Worm (Caenorhabditis elegans): ENCODE measurements around the gene clec-118.
"Not testable (repeated sequence)": the region's sequence is repeated elsewhere in the genome, so short reads cannot be mapped to it uniquely, and the experiment has no call there.

clec-118 gene

DNA sequence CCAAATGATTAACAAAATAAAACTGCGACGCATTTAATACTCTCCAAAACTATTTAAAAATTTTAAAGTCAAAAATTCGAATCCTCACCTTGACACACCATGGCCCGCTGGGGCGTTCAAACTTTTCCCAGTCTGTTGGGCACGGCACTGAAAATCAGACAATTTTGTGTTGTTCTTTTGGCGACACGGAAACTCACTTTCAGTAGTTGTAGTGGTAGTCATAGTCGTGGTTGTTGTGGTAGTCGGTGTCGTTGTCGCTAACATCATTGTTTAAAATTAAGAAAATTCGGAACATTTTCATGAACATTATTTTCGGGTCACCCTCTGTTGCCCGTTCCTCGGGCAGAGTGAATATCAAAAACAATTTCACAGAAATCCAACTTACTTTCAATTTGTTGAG lies at the start of gene clec-118:
Gene clec-118, minus strand, starts transcription at position 101 of the 400 bp plus-strand sequence.
- TF ChIP-seq vab-7 (GFP tag; IDR thresholded peaks at IDR 0.05); zfp-2 (tag; optimal IDR thresholded peaks at IDR 0.05); nhr-28 (tag; optimal IDR thresholded peaks at IDR 0.05): not testable (repeated sequence)

DNA sequence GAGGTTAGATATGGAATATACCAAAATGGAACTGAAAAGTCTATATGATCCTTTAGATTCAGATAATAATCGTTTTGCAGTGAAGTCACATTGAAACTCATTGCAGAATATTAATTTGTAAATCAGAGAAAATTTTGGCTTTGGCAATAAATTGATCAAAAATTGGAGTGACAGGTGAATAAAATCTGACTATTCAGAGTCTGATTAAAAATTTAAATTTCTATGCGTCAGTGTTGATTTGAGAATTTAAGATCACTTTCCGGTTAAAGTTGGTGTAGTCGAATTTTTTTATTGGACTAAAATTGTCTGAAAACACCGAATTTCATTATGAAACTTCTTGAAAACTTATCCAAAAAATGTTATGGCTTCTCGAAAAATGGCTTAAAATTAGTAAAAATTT lies 49.4 kb upstream of the clec-118 start, which contains the start of gene sri-45:
Gene sri-45, minus strand, starts transcription at position 101 of the 400 bp plus-strand sequence.
- TF ChIP-seq nhr-41 (GFP tag; IDR thresholded peaks at IDR 0.05) (no peak), aha-1 (tag) (peak; percentile 36), nhr-10 (tag; optimal IDR thresholded peaks at IDR 0.05) (no peak), ceh-28 (tag; optimal IDR thresholded peaks at IDR 0.05) (no peak), dmd-8 (GFP tag; IDR thresholded peaks at IDR 0.05) (no peak), unc-39 (tag; optimal IDR thresholded peaks at IDR 0.05) (no peak), lsy-2 (tag; optimal IDR thresholded peaks at IDR 0.05) (no peak), unc-62 (GFP tag; optimal IDR thresholded peaks at IDR 0.05 in 1 of 2) (no peak), unc-62 (tag; optimal IDR thresholded peaks at IDR 0.05) (no peak)

DNA sequence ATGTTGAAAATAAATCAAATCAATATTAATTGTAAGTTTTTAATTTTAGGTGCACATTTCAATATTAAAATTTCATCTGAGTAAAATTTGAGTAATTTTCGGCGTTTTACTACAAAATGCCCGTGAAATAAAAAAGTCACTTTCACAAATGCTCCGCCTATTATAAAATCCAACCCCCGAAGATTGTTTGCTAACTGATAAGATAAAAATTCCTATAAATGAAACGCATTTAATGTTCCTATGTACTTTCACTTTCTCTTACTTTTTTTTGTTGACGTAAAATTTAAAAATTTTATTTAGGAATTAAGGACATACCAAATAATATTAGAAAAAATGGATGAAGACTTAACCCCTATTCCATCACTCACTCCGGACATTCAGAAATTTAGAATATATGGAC lies 46.1 kb upstream of the clec-118 start, which contains the start of gene sdz-24:
Gene sdz-24, plus strand, starts transcription at position 301 of the 400 bp plus-strand sequence.
- TF ChIP-seq Y48G9A.11 (GFP tag; IDR thresholded peaks at IDR 0.05) (no peak), ces-1 (GFP tag; optimal IDR thresholded peaks at IDR 0.05) (no peak), hmg-1.1 (GFP tag; IDR thresholded peaks at IDR 0.05) (no peak), lin-15B (tag; optimal IDR thresholded peaks at IDR 0.05) (no peak), pha-4 (GFP tag; IDR thresholded peaks at IDR 0.05) (no peak), pha-4 (tag; optimal IDR thresholded peaks at IDR 0.05) (no peak), T20F7.1 (GFP tag; optimal IDR thresholded peaks at IDR 0.05) (no peak), ceh-32 (tag; optimal IDR thresholded peaks at IDR 0.05; ENCODE audit: poor library complexity) (no peak), lir-3 (tag; optimal IDR thresholded peaks at IDR 0.05) (no peak), lin-13 (GFP tag; optimal IDR thresholded peaks at IDR 0.05) (no peak), mdl-1 (tag; optimal IDR thresholded peaks at IDR 0.05) (no peak), zfp-2 (tag; optimal IDR thresholded peaks at IDR 0.05) (no peak), mep-1 (tag; optimal IDR thresholded peaks at IDR 0.05) (no peak)

DNA sequence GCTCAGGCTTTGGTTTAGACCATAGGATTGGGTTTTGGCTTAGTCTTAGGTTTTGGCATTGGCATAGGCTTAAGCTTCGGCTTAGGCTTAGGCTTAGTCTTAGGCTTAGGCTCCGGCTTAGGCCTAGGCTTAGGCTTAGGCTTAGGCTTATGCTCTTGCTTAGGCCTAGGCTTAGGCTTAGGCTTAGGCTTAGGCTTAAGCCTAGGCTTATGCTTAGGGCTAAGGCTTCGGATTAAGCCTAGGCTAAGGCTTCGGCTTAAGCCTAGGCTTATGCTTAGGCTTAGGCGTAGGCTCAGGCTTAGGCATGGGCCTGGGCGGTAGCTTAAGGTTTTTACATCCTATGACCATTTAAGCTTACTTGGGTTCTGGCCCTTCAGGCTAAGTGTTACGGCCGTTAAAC lies 39.1 kb upstream of the clec-118 start:
- TF ChIP-seq mdl-1 (tag; optimal IDR thresholded peaks at IDR 0.05) (no peak), tra-1 (GFP tag; IDR thresholded peaks at IDR 0.05) (no peak), daf-16 (GFP tag; optimal IDR thresholded peaks at IDR 0.05) (no peak), daf-16 (tag; optimal IDR thresholded peaks at IDR 0.05) (no peak), unc-62 (GFP tag; optimal IDR thresholded peaks at IDR 0.05 in 1 of 2) (peak in 1 of 2 experiments; percentile 12), unc-62 (tag; optimal IDR thresholded peaks at IDR 0.05) (no peak), php-3 (GFP tag; IDR thresholded peaks at IDR 0.05) (no peak)

DNA sequence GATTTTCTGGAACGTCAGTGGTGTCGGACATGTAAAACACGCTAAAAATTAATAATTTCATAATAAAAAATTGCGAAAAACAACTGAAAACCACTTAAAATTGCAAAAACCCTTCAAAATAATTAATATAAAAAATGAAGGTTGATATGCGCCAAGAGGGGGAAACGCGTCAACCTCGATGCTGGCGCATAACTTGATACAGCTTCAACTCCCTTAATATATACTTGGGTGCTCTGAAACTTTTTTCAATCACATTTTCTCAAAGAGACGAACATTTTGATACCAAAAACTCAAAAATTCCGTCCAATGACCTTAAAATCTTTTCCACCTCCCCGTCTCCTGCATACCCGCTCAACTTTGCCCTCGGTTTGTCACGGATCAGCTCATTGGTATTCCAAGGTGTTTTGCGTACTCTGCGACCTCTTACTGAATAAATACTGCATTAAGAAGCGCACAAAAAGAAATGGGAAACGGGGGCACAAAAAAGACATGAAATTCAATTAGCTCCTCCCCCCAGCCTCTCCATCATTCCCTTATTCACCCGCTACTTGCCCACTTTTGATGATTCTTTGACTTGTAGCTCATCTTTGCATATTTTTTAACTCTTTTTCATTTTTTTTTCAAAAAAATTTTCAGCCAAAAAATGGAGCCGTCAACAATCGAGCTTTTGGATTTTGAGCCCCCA lies 38.2 kb upstream of the clec-118 start, which contains the start of the genes K07E8.7 and frpr-14:
Gene K07E8.7, minus strand, starts transcription at position 47 of the 685 bp plus-strand sequence.
Gene frpr-14, plus strand, starts transcription at position 635 of the 685 bp plus-strand sequence.
- TF ChIP-seq lin-38 (GFP tag; IDR thresholded peaks at IDR 0.05) (peak; percentile 46), mes-2 (tag; optimal IDR thresholded peaks at IDR 0.05; ENCODE audit: poor library complexity, severe bottlenecking) (peak; percentile 32), aha-1 (tag) (peak; percentile 24), daf-16 (GFP tag; optimal IDR thresholded peaks at IDR 0.05) (no peak), daf-16 (tag; optimal IDR thresholded peaks at IDR 0.05) (no peak), lim-7 (GFP tag; IDR thresholded peaks at IDR 0.05) (no peak), lin-39 (tag; optimal IDR thresholded peaks at IDR 0.05) (no peak)

Data from whole organism, L4 larva.